Worm (Caenorhabditis elegans): Measurements from ENCODE around the gene ints-9.

- no peak for TF ChIP-seq elt-1 (tag; optimal IDR thresholded peaks at IDR 0.05)
- no peak for TF ChIP-seq blmp-1 (tag; optimal IDR thresholded peaks at IDR 0.05; ENCODE audit: insufficient read depth)
- no peak for TF ChIP-seq dmd-4 (tag; optimal IDR thresholded peaks at IDR 0.05)
- no peak for TF ChIP-seq ama-1 (optimal IDR thresholded peaks at IDR 0.05)
- TF ChIP-seq zag-1 (tag; optimal IDR thresholded peaks at IDR 0.05) = no peak
- no peak for TF ChIP-seq aly-2 (tag; optimal IDR thresholded peaks at IDR 0.05)
Measured at ce11 chrV:7624652-7625051, 49.0 kb downstream of the ints-9 start, which contains the start of gene grsp-4.
